Worm (Caenorhabditis elegans) whole organism, L1 larva: Measurements from ENCODE around the gene pnp-1.
A peak's percentile ranks its signal among the peaks of the same experiment; 100 is the strongest.

Source experiments
- C34B4.2 ChIP-seq: sonication (generic microtip); optimal IDR thresholded peaks from 2 replicates; lab custom pipeline; 2017; ENCODE audit warnings: mild to moderate bottlenecking, missing genetic modification characterization, missing compliant biosample characterization
- alr-1 ChIP-seq: fragments of 200-800 bp; sonication (Bioruptor generic); optimal IDR thresholded peaks from 2 replicates; lab custom pipeline; 2018; ENCODE audit warnings: borderline replicate concordance, mild to moderate bottlenecking, missing genetic modification characterization, missing compliant biosample characterization
- aly-2 ChIP-seq: fragments of 150-350 bp; optimal IDR thresholded peaks from 2 replicates; lab custom pipeline; 2014; ENCODE audit warnings: missing biosample characterization, missing genetic modification characterization
- ceh-82 ChIP-seq, 3 experiments: fragments of 150-350 bp in 1 of 3; sonication (generic microtip) in 2 of 3; optimal IDR thresholded peaks; 2 replicates each; lab custom pipeline; 2014 to 2017; ENCODE audit warnings: missing biosample characterization in 3 of 3, missing genetic modification characterization in 3 of 3
- ceh-90 ChIP-seq: sonication (generic microtip); optimal IDR thresholded peaks from 2 replicates; lab custom pipeline; 2016; ENCODE audit warnings: missing genetic modification characterization, missing compliant biosample characterization
- dsc-1 ChIP-seq: sonication (generic microtip); optimal IDR thresholded peaks from 2 replicates; lab custom pipeline; 2016; ENCODE audit warnings: mild to moderate bottlenecking, missing genetic modification characterization, missing compliant biosample characterization
- efl-1 ChIP-seq, 4 experiments: fragments of 150-350 bp; optimal IDR thresholded peaks in 3 of 4; peaks in 1 of 4; 1 replicate in 1 of 4; 2 replicates in 3 of 4; lab custom pipeline; 2014; ENCODE audit warnings: missing biosample characterization in 2 of 4, missing genetic modification characterization in 2 of 4, missing genetic modification reagents in 2 of 4
- egl-27 ChIP-seq, 2 experiments: fragments of 150-350 bp in 1 of 2; sonication (generic microtip); optimal IDR thresholded peaks; 3 replicates each; lab custom pipeline; 2017 to 2018; ENCODE audit warnings: missing biosample characterization in 2 of 2, missing genetic modification characterization in 2 of 2, missing genetic modification reagents in 2 of 2
- elt-2 ChIP-seq: sonication (generic microtip); optimal IDR thresholded peaks from 2 replicates; lab custom pipeline; 2016; ENCODE audit warnings: missing genetic modification characterization, mild to moderate bottlenecking, inconsistent platforms, missing compliant biosample characterization, missing genetic modification reagents
- elt-3 ChIP-seq, 6 experiments: fragments of 150-350 bp in 1 of 6; sonication (generic microtip); optimal IDR thresholded peaks; 2 replicates each; lab custom pipeline; 2017 to 2018; ENCODE audit warnings: missing biosample characterization in 6 of 6, missing genetic modification characterization in 6 of 6, inconsistent platforms in 1 of 6
- fkh-10 ChIP-seq: sonication (generic microtip); optimal IDR thresholded peaks from 2 replicates; lab custom pipeline; 2017; ENCODE audit warnings: missing biosample characterization, missing genetic modification reagents, missing genetic modification characterization
- fkh-8 ChIP-seq: sonication (generic microtip); optimal IDR thresholded peaks from 2 replicates; lab custom pipeline; 2016; ENCODE audit warnings: mild to moderate bottlenecking, missing genetic modification characterization, missing compliant biosample characterization
- fos-1 ChIP-seq: fragments of 150-350 bp; optimal IDR thresholded peaks from 2 replicates; lab custom pipeline; 2014; ENCODE audit warnings: missing biosample characterization, missing genetic modification characterization
- grh-1 ChIP-seq: fragments of 200-800 bp; sonication (Bioruptor generic); IDR thresholded peaks from 2 replicates; pipeline ENCODE4 v1.3.6; 2022; ENCODE audit warnings: missing genetic modification reagents, missing genetic modification characterization, missing compliant biosample characterization
- hlh-17 ChIP-seq: fragments of 200-800 bp; sonication (Bioruptor generic); optimal IDR thresholded peaks from 2 replicates; lab custom pipeline; 2018; ENCODE audit warnings: missing genetic modification characterization, mild to moderate bottlenecking, missing compliant biosample characterization, moderate library complexity, borderline replicate concordance
- hlh-4 ChIP-seq: sonication (generic microtip); optimal IDR thresholded peaks from 2 replicates; lab custom pipeline; 2016; ENCODE audit warnings: mild to moderate bottlenecking, missing genetic modification characterization, missing compliant biosample characterization
- hpl-2 ChIP-seq: fragments of 150-350 bp; optimal IDR thresholded peaks from 2 replicates; lab custom pipeline; 2014; ENCODE audit warnings: missing biosample characterization, missing genetic modification reagents, missing genetic modification characterization
- isw-1 ChIP-seq: fragments of 200-800 bp; sonication (Bioruptor generic); IDR thresholded peaks from 2 replicates; pipeline ENCODE4 v1.3.6; 2022; ENCODE audit warnings: missing genetic modification characterization, missing compliant biosample characterization
- jun-1 ChIP-seq: fragments of 150-350 bp; optimal IDR thresholded peaks from 2 replicates; lab custom pipeline; 2014; ENCODE audit warnings: missing biosample characterization, missing genetic modification reagents, missing genetic modification characterization
- lin-14 ChIP-seq: fragments of 200-800 bp; sonication (Bioruptor generic); optimal IDR thresholded peaks from 2 replicates; lab custom pipeline; 2018; ENCODE audit warnings: mild to moderate bottlenecking, missing genetic modification characterization, moderate library complexity, missing compliant biosample characterization
- lin-15B ChIP-seq: fragments of 150-350 bp; sonication (generic microtip); optimal IDR thresholded peaks from 3 replicates; lab custom pipeline; 2014; ENCODE audit warnings: missing biosample characterization, missing genetic modification characterization
- lir-3 ChIP-seq: sonication (generic microtip); optimal IDR thresholded peaks from 2 replicates; lab custom pipeline; 2016; ENCODE audit warnings: mild to moderate bottlenecking, missing genetic modification characterization, moderate library complexity, missing compliant biosample characterization; ENCODE audit not compliant: poor library complexity
- lsy-2 ChIP-seq, 2 experiments: fragments of 150-350 bp; optimal IDR thresholded peaks; 2 replicates each; lab custom pipeline; 2014; ENCODE audit warnings: missing biosample characterization in 2 of 2, missing genetic modification characterization in 2 of 2
- mep-1 ChIP-seq: fragments of 150-350 bp; optimal IDR thresholded peaks from 2 replicates; lab custom pipeline; 2014; ENCODE audit warnings: missing biosample characterization, missing genetic modification characterization
- nhr-12 ChIP-seq: sonication (generic microtip); optimal IDR thresholded peaks from 2 replicates; lab custom pipeline; 2017; ENCODE audit warnings: missing biosample characterization, missing genetic modification characterization
- nhr-19 ChIP-seq: fragments of 200-800 bp; sonication (Bioruptor generic); conservative IDR thresholded peaks from 2 replicates; pipeline ENCODE4 v1.3.6; 2022; ENCODE audit warnings: missing genetic modification characterization, missing compliant biosample characterization
- nhr-20 ChIP-seq: sonication (generic microtip); optimal IDR thresholded peaks from 2 replicates; lab custom pipeline; 2016; ENCODE audit warnings: mild to moderate bottlenecking, missing genetic modification characterization, missing compliant biosample characterization
- nhr-237 ChIP-seq: fragments of 150-350 bp; optimal IDR thresholded peaks from 2 replicates; lab custom pipeline; 2014; ENCODE audit warnings: missing biosample characterization, missing genetic modification characterization
- nhr-28 ChIP-seq: fragments of 150-350 bp; optimal IDR thresholded peaks from 2 replicates; lab custom pipeline; 2014; ENCODE audit warnings: missing biosample characterization, missing genetic modification characterization
- nhr-47 ChIP-seq: sonication (generic microtip); optimal IDR thresholded peaks from 2 replicates; lab custom pipeline; 2016; ENCODE audit warnings: mild to moderate bottlenecking, missing genetic modification characterization, moderate library complexity, missing compliant biosample characterization
- nhr-84 ChIP-seq: sonication (generic microtip); optimal IDR thresholded peaks from 2 replicates; lab custom pipeline; 2017; ENCODE audit warnings: missing biosample characterization, missing genetic modification characterization
- nhr-85 ChIP-seq: sonication (generic microtip); peaks from one replicate; lab custom pipeline; 2016; ENCODE audit warnings: missing genetic modification characterization, inconsistent platforms, missing compliant biosample characterization
- pax-3 ChIP-seq: fragments of 200-800 bp; sonication (Bioruptor generic); optimal IDR thresholded peaks from 2 replicates; lab custom pipeline; 2018; ENCODE audit warnings: mild to moderate bottlenecking, missing genetic modification characterization, moderate library complexity, missing compliant biosample characterization
- pqm-1 ChIP-seq: sonication (generic microtip); optimal IDR thresholded peaks from 3 replicates; lab custom pipeline; 2017; ENCODE audit warnings: missing biosample characterization, missing genetic modification characterization
- snu-23 ChIP-seq: sonication (generic microtip); optimal IDR thresholded peaks from 2 replicates; lab custom pipeline; 2016; ENCODE audit warnings: missing genetic modification characterization, missing compliant biosample characterization
- sox-4 ChIP-seq: sonication (generic microtip); optimal IDR thresholded peaks from 2 replicates; lab custom pipeline; 2016; ENCODE audit warnings: missing genetic modification characterization, missing compliant biosample characterization
- sup-37 ChIP-seq: fragments of 200-800 bp; sonication (Bioruptor generic); optimal IDR thresholded peaks from 2 replicates; lab custom pipeline; 2018; ENCODE audit warnings: mild to moderate bottlenecking, missing genetic modification characterization, missing compliant biosample characterization
- tbx-2 ChIP-seq: sonication (generic microtip); optimal IDR thresholded peaks from 2 replicates; lab custom pipeline; 2016; ENCODE audit warnings: missing genetic modification characterization, missing compliant biosample characterization
- unc-130 ChIP-seq: fragments of 150-350 bp; optimal IDR thresholded peaks from 2 replicates; lab custom pipeline; 2017; ENCODE audit warnings: missing biosample characterization, missing genetic modification characterization, inconsistent platforms
- unc-30 ChIP-seq: sonication (generic microtip); optimal IDR thresholded peaks from 2 replicates; lab custom pipeline; 2017; ENCODE audit warnings: missing biosample characterization, missing genetic modification characterization
- unc-62 ChIP-seq: fragments of 150-350 bp; optimal IDR thresholded peaks from 2 replicates; lab custom pipeline; 2014; ENCODE audit warnings: missing biosample characterization, missing genetic modification reagents, missing genetic modification characterization
- unc-86 ChIP-seq: sonication (generic microtip); optimal IDR thresholded peaks from 2 replicates; lab custom pipeline; 2016; ENCODE audit warnings: missing genetic modification characterization, missing compliant biosample characterization
- xbp-1 ChIP-seq: sonication (generic microtip); optimal IDR thresholded peaks from 2 replicates; lab custom pipeline; 2016; ENCODE audit warnings: missing genetic modification characterization, missing compliant biosample characterization
- ztf-11 ChIP-seq, 2 experiments: sonication (generic microtip); optimal IDR thresholded peaks; 2 replicates each; lab custom pipeline; 2016 to 2017; ENCODE audit warnings: missing genetic modification characterization in 2 of 2, missing biosample characterization in 1 of 2, missing compliant biosample characterization in 1 of 2
- ztf-4 ChIP-seq: fragments of 150-350 bp; optimal IDR thresholded peaks from 2 replicates; lab custom pipeline; 2014; ENCODE audit warnings: missing biosample characterization, missing genetic modification characterization

Gene pnp-1

DNA sequence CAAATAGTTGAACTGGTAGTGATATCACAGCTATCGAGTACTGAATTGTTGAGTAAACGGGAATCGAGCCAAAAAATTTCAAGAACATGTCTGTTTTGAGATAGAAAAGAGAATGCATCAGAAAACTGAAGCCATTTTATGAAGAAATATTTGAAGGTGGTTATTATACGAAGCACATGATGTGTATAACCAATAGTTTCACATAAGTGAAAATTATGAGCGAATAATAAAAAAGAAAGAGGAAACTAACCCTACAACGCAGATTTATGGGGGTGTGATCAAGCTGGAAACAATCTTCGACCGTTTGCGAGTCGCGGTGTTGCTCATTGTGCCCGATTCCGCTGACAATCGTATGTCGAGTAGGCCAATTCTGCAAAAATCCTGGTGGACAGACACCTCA is 24.8 kb downstream of the pnp-1 start, which contains the start of gene srh-282:
Gene srh-282, minus strand, starts transcription at position 101 of the 400 bp plus-strand sequence.
- no peak for TF ChIP-seq jun-1

- TF ChIP-seq unc-86 (tag; lab: Kevin White, UChicago): no peak
- TF ChIP-seq nhr-84: no peak
- TF ChIP-seq hlh-17 (GFP tag; lab: Kevin White, UChicago): no peak
- TF ChIP-seq ceh-90 (tag; lab: Kevin White, UChicago): no peak
- no peak for TF ChIP-seq mep-1 (tag; lab: Kevin White, UChicago)
- no peak for TF ChIP-seq lin-15B
- TF ChIP-seq hlh-4 (tag; lab: Kevin White, UChicago): no peak
- TF ChIP-seq dsc-1: no peak
- TF ChIP-seq pqm-1: no peak
- no peak for TF ChIP-seq aly-2 (tag; lab: Kevin White, UChicago)
- no peak for TF ChIP-seq sup-37
- TF ChIP-seq elt-3 (tag; optimal IDR thresholded peaks at IDR 0.05; lab: Kevin White, UChicago): no peak
- no peak for TF ChIP-seq nhr-19 (GFP tag; lab: Robert Waterston, UW)
- TF ChIP-seq unc-130 (tag; lab: Kevin White, UChicago): no peak
- TF ChIP-seq nhr-237 (tag; lab: Kevin White, UChicago): no peak
- no peak for TF ChIP-seq fkh-8 (tag; lab: Kevin White, UChicago)
- no peak for TF ChIP-seq nhr-12 (tag; lab: Kevin White, UChicago)
- TF ChIP-seq nhr-28 (tag; lab: Kevin White, UChicago): no peak
Observed at ce11 chrIV:269107-269506, 29.0 kb downstream of the pnp-1 start, which contains the start of gene T21D12.11. Gene T21D12.11, plus strand, starts transcription at chrIV:269407.

- TF ChIP-seq unc-30 (tag; lab: Kevin White, UChicago): no peak
- TF ChIP-seq pax-3 (tag; lab: Kevin White, UChicago): no peak
- no peak for TF ChIP-seq grh-1 (GFP tag; lab: Robert Waterston, UW)
- no peak for TF ChIP-seq alr-1 (tag; lab: Kevin White, UChicago)
- no peak for TF ChIP-seq nhr-237 (tag; lab: Kevin White, UChicago)
- TF ChIP-seq nhr-85 (tag; lab: Kevin White, UChicago): no peak
- TF ChIP-seq elt-2 (tag; lab: Kevin White, UChicago): no peak
- no peak for TF ChIP-seq lsy-2 (tag; optimal IDR thresholded peaks at IDR 0.05; lab: Kevin White, UChicago)
- no peak for TF ChIP-seq lin-14
Observed at ce11 chrIV:266148-266547, 32.0 kb downstream of the pnp-1 start, which contains the start of gene T21D12.12. Gene T21D12.12, plus strand, starts transcription at chrIV:266448.

DNA sequence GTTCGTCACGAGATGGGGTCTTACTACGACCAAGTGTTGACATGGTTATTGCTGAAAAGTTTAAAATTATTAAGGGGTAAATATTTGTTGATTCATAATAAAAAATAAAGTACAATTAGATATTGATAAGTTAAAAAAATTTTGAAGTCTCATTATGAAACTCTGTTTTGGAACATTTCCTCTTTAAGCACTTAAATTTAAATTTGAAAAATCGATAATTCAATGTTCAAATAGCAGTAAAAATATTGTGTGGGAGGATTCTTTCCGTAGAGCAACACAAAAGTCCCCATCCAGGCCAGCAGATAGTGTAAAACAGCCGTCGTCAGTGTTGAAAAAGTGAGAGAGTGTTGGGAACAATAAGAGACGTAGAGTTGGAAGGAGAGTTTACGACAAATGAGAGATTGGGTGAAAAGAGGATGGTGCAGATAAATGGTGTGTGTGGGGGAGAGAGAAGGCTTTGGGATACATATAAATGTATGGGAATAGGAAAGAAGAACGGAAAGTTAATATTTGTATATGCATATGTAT is 33.9 kb downstream of the pnp-1 start, which contains the start of gene pat-6:
Gene pat-6, minus strand, starts transcription at position 51 of the 528 bp plus-strand sequence.
- TF ChIP-seq lin-14 (peak; percentile 77), isw-1 (GFP tag; lab: Robert Waterston, UW) (no peak), fkh-10 (GFP tag; lab: Kevin White, UChicago) (no peak), aly-2 (tag; lab: Kevin White, UChicago) (no peak), nhr-19 (GFP tag; lab: Robert Waterston, UW) (no peak), efl-1 (optimal IDR thresholded peaks at IDR 0.05; lab: Kevin White, UChicago) (peak; percentile 57 to 60), efl-1 (GFP tag; optimal IDR thresholded peaks at IDR 0.05 in 1 of 2; lab: Kevin White, UChicago) (peak; percentile 47 to 93), ztf-11 (tag; optimal IDR thresholded peaks at IDR 0.05; lab: Kevin White, UChicago) (no peak), hlh-4 (tag; lab: Kevin White, UChicago) (no peak), lir-3 (tag; lab: Kevin White, UChicago) (no peak), egl-27 (tag; optimal IDR thresholded peaks at IDR 0.05; lab: Kevin White, UChicago) (no peak), tbx-2 (no peak), unc-62 (no peak), nhr-84 (no peak), dsc-1 (peak; percentile 58), fos-1 (no peak), pax-3 (tag; lab: Kevin White, UChicago) (no peak), snu-23 (GFP tag; lab: Kevin White, UChicago) (peak; percentile 58), lsy-2 (tag; optimal IDR thresholded peaks at IDR 0.05; lab: Kevin White, UChicago) (peak in 1 of 2 experiments; percentile 23), grh-1 (GFP tag; lab: Robert Waterston, UW) (no peak), sox-4 (no peak), ztf-4 (peak; percentile 45), mep-1 (tag; lab: Kevin White, UChicago) (peak; percentile 59), C34B4.2 (tag; lab: Kevin White, UChicago) (no peak), nhr-20 (no peak), elt-3 (tag; optimal IDR thresholded peaks at IDR 0.05; lab: Kevin White, UChicago) (no peak), nhr-47 (tag; lab: Kevin White, UChicago) (no peak), hpl-2 (GFP tag; lab: Kevin White, UChicago) (no peak), ceh-82 (tag; optimal IDR thresholded peaks at IDR 0.05; lab: Kevin White, UChicago) (peak in 2 of 3 experiments; percentile 1 to 5), xbp-1 (tag; lab: Kevin White, UChicago) (no peak)
